Fruit fly (Drosophila melanogaster): ENCODE measurements around the gene CG32797.

The CG32797 gene

DNA sequence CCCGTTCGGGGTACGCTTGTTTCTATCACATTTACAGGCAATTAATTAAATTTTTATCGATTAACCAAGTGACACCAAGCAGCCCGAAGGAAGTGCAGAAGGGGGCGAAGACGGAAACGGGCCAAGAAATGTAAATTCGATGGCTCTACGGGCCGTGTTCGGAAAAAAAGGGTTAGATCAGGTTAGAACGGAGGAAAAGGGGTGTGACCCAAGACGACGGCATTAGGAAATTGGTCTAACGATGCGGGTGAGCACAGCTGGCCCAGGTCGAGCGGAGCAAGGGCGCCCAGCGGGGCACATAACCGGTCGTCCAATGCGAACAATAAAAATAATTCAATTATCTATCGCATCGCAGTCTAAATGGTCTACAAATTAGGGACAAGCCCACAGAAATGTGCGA lies 26.2 kb downstream of the CG32797 start:
- TF ChIP-seq kay (GFP tag; ENCODE audit: borderline replicate concordance) (no peak), CG5204 (GFP tag; optimal IDR thresholded peaks at IDR 0.05) (no peak), Crg-1 (GFP tag; optimal IDR thresholded peaks at IDR 0.05) (no peak), CG33017 (tag; optimal IDR thresholded peaks at IDR 0.05) (no peak), ovo (GFP tag; optimal IDR thresholded peaks at IDR 0.05) (no peak), CG1620 (GFP tag; optimal IDR thresholded peaks at IDR 0.05) (no peak), pad (GFP tag; optimal IDR thresholded peaks at IDR 0.05) (no peak), CG14711 (tag; optimal IDR thresholded peaks at IDR 0.05) (no peak), Clk (GFP tag; optimal IDR thresholded peaks at IDR 0.05) (no peak), cnc (optimal IDR thresholded peaks at IDR 0.05) (no peak), toe (GFP tag; optimal IDR thresholded peaks at IDR 0.05) (no peak), Mnt (GFP tag; optimal IDR thresholded peaks at IDR 0.05) (no peak), tj (GFP tag; optimal IDR thresholded peaks at IDR 0.05) (no peak), cic (GFP tag; optimal IDR thresholded peaks at IDR 0.05) (no peak), CG7045 (GFP tag; optimal IDR thresholded peaks at IDR 0.05) (no peak), bab1 (GFP tag; optimal IDR thresholded peaks at IDR 0.05) (no peak), Hr96 (GFP tag; optimal IDR thresholded peaks at IDR 0.05) (no peak), CG7101 (tag; optimal IDR thresholded peaks at IDR 0.05) (no peak), CG11617 (GFP tag; optimal IDR thresholded peaks at IDR 0.05) (no peak)

- TF ChIP-seq CG7045 (GFP tag; optimal IDR thresholded peaks at IDR 0.05) (no peak), CG7101 (tag; optimal IDR thresholded peaks at IDR 0.05) (no peak), pad (GFP tag; optimal IDR thresholded peaks at IDR 0.05) (no peak), bab1 (GFP tag; optimal IDR thresholded peaks at IDR 0.05) (no peak), CG12768 (GFP tag; optimal IDR thresholded peaks at IDR 0.05) (no peak), CG14711 (tag; optimal IDR thresholded peaks at IDR 0.05) (no peak), CG11617 (GFP tag; optimal IDR thresholded peaks at IDR 0.05) (no peak), toe (GFP tag; optimal IDR thresholded peaks at IDR 0.05) (no peak), Mnt (GFP tag; optimal IDR thresholded peaks at IDR 0.05) (no peak), tj (GFP tag; optimal IDR thresholded peaks at IDR 0.05) (no peak), ovo (GFP tag; optimal IDR thresholded peaks at IDR 0.05) (no peak), CG1620 (GFP tag; optimal IDR thresholded peaks at IDR 0.05) (no peak), CG5204 (GFP tag; optimal IDR thresholded peaks at IDR 0.05) (no peak), cic (GFP tag; optimal IDR thresholded peaks at IDR 0.05) (no peak), Crg-1 (GFP tag; optimal IDR thresholded peaks at IDR 0.05) (no peak), CG33017 (tag; optimal IDR thresholded peaks at IDR 0.05) (no peak), cnc (optimal IDR thresholded peaks at IDR 0.05) (no peak), kay (GFP tag; ENCODE audit: borderline replicate concordance) (no peak), Clk (GFP tag; optimal IDR thresholded peaks at IDR 0.05) (no peak), Hr96 (GFP tag; optimal IDR thresholded peaks at IDR 0.05) (no peak)
Observed at dm6 chrX:2396204-2396882, 29.3 kb downstream of the CG32797 start.

DNA sequence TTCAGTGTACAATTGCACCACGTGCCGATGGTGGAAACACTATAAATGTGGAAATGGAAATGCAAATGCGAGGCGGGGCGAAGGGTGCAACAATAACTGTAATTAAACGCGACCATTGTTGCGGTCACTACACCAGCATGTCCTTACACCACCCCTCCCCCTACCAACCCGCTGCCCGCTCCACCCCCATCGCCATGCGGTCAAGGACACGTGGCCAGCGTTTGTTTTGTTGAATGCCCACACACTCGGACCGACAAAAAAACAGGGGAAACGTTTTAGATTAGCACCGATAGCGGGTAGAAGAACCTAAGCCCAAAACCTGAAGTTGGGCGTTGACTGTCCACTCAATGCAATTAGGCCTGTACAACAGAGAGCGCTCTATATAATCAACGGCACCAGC lies 31.1 kb downstream of the CG32797 start:
- TF ChIP-seq CG7045 (GFP tag; optimal IDR thresholded peaks at IDR 0.05) (no peak), tj (GFP tag; optimal IDR thresholded peaks at IDR 0.05) (no peak), Crg-1 (GFP tag; optimal IDR thresholded peaks at IDR 0.05) (no peak), Hr96 (GFP tag; optimal IDR thresholded peaks at IDR 0.05) (no peak), ovo (GFP tag; optimal IDR thresholded peaks at IDR 0.05) (no peak), CG12768 (GFP tag; optimal IDR thresholded peaks at IDR 0.05) (no peak), CG1620 (GFP tag; optimal IDR thresholded peaks at IDR 0.05) (no peak), CG14711 (tag; optimal IDR thresholded peaks at IDR 0.05) (no peak), Mnt (GFP tag; optimal IDR thresholded peaks at IDR 0.05) (no peak), toe (GFP tag; optimal IDR thresholded peaks at IDR 0.05) (no peak), cic (GFP tag; optimal IDR thresholded peaks at IDR 0.05) (no peak), CG33017 (tag; optimal IDR thresholded peaks at IDR 0.05) (no peak), CG5204 (GFP tag; optimal IDR thresholded peaks at IDR 0.05) (no peak), bab1 (GFP tag; optimal IDR thresholded peaks at IDR 0.05) (no peak), pad (GFP tag; optimal IDR thresholded peaks at IDR 0.05) (no peak), cnc (optimal IDR thresholded peaks at IDR 0.05) (no peak)

DNA sequence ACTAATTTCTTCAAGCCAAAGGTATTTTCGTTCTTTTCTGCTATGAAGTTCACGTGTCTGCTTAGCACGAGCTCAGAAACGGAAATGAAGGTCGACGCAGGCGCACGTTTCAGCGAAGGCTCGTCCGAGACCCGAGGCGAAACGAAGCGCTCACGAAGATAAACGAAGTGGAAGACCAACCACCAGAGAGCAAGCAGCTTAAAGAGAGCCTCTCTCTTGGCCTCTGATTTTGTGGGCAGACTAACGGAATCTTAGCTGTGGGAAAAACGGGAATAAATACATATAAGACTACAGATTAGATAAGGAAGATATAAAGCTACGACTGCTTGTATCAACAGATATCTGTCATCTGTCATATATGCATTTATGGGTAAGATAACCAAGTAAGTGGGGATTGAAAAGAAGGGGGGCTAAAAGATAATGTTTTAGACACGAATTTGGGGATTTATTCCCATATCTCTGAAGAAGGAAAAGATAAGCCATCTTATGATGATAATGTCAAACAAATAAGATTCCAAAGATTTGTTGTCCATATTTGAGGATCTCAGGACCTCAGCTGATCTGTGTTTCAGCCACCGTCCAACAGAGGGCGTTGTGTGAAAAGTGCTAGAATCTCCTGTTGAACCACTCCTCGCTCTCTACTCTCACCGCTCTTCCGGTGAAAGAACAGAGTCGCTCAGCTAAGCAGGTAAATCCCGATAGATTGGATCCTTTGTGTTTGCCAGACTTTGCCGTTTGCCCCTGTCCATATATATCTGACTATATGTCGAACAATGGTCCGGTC lies 37.9 kb downstream of the CG32797 start, which contains the start of gene PsGEF:
Gene PsGEF, minus strand, starts transcription at position 86 of the 784 bp plus-strand sequence.
- TF ChIP-seq CG11617 (GFP tag; optimal IDR thresholded peaks at IDR 0.05) (no peak), CG1620 (GFP tag; optimal IDR thresholded peaks at IDR 0.05) (no peak), CG33017 (tag; optimal IDR thresholded peaks at IDR 0.05) (no peak), cnc (optimal IDR thresholded peaks at IDR 0.05) (no peak), tj (GFP tag; optimal IDR thresholded peaks at IDR 0.05) (no peak), CG5204 (GFP tag; optimal IDR thresholded peaks at IDR 0.05) (no peak), kay (GFP tag; ENCODE audit: borderline replicate concordance) (no peak), CG14711 (tag; optimal IDR thresholded peaks at IDR 0.05) (no peak), Mnt (GFP tag; optimal IDR thresholded peaks at IDR 0.05) (no peak), ovo (GFP tag; optimal IDR thresholded peaks at IDR 0.05) (no peak), Clk (GFP tag; optimal IDR thresholded peaks at IDR 0.05) (no peak), Hr96 (GFP tag; optimal IDR thresholded peaks at IDR 0.05) (no peak), Crg-1 (GFP tag; optimal IDR thresholded peaks at IDR 0.05) (no peak), cic (GFP tag; optimal IDR thresholded peaks at IDR 0.05) (no peak), CG12768 (GFP tag; optimal IDR thresholded peaks at IDR 0.05) (no peak)

DNA sequence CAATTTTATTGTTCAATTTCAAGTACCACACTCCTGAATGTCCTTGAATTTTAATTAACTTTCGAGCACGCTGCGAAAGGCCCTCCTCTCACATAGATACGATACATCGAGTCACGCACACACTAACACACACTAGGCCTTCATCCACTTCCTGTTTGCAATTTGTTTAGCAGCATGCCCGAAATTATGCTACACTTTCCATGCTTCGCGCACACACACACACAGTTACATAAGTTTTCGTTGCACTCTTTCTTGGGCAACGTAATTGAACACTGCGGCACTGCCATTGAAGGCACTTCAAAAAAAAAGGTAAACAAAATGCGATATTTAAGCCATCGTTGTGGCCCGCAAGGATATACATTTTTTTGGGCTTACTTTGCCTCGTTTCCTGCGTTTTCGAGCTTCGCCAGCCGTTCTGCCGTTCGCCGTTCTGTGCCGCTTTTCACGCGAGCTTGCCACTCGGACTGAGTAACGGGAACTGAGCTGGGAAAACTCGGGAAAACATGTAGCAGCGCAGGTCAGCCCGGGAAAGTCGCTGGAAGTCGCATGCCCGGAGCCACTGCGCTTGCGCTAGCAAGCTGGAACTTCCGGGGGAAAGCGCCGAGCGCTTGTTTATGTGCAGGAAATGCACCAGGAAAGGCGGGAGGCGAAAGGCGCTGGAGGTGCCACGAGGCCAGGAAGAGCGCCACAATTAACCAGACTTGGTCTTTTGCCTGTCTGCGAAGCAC lies 42.4 kb downstream of the CG32797 start:
- TF ChIP-seq CG7045 (GFP tag; optimal IDR thresholded peaks at IDR 0.05) (no peak), CG7101 (tag; optimal IDR thresholded peaks at IDR 0.05) (no peak), CG14711 (tag; optimal IDR thresholded peaks at IDR 0.05) (no peak), Crg-1 (GFP tag; optimal IDR thresholded peaks at IDR 0.05) (no peak), CG33017 (tag; optimal IDR thresholded peaks at IDR 0.05) (no peak), cic (GFP tag; optimal IDR thresholded peaks at IDR 0.05) (no peak), CG5204 (GFP tag; optimal IDR thresholded peaks at IDR 0.05) (no peak), CG11617 (GFP tag; optimal IDR thresholded peaks at IDR 0.05) (no peak)

Measured in whole organism, adult.